Fruit fly (Drosophila melanogaster): ENCODE data around the gene Pxt.

The Pxt gene

DNA sequence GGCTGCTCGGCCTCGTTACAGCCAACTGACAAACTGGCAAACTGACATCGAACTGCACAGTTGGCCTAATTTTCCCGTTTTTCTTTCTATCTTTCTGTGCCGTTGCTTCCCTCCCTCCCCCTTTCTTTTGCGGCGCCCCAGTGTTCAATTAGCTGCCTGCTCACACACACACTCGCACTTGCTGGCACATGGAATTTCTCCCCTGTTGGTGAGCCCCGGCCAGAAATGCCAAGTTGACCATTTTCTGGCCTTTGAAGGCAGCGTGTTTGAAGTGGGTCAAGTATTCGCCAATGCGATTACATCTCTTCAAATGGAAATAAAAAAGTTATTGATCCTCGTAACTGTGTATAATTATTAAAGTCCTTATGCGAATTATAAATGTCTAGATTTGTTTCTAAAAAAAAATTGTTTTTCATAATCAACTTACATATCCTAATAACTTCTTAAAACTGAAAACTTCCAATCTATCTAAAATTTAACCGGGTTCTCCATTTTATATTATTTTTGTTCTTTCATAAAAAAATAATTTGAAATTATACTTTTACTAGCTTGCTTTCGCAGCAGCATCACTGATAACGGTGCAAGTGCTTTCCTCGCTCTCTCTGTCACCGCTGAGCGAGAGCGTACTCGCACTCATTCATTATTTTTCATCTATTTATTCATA is 38.5 kb upstream of the Pxt start (continued):
- TF ChIP-seq CG11696 (GFP tag; IDR thresholded peaks at IDR 0.05): no peak
- no peak for TF ChIP-seq yki (optimal IDR thresholded peaks at IDR 0.05)
- no peak for TF ChIP-seq Hand (GFP tag; optimal IDR thresholded peaks at IDR 0.05)
- TF ChIP-seq jumu (GFP tag; optimal IDR thresholded peaks at IDR 0.05): no peak
- no peak for TF ChIP-seq crp (GFP tag; optimal IDR thresholded peaks at IDR 0.05)
- no peak for TF ChIP-seq ftz-f1 (GFP tag; optimal IDR thresholded peaks at IDR 0.05)
- peak; percentile 7; the same call in 1 of the 2 replicates for TF ChIP-seq onecut (GFP tag; IDR thresholded peaks at IDR 0.05)
- peak; percentile 40 for TF ChIP-seq org-1 (GFP tag; optimal IDR thresholded peaks at IDR 0.05)
- peak; percentile 52 for TF ChIP-seq CG8388 (GFP tag; optimal IDR thresholded peaks at IDR 0.05)
- no peak for TF ChIP-seq croc (GFP tag; conservative IDR thresholded peaks at IDR 0.05)
- no peak for TF ChIP-seq Bdp1 (GFP tag; optimal IDR thresholded peaks at IDR 0.05)
- no peak for TF ChIP-seq chm (GFP tag; IDR thresholded peaks at IDR 0.05)
- TF ChIP-seq Fer2 (tag; optimal IDR thresholded peaks at IDR 0.05): no peak
- TF ChIP-seq hth (optimal IDR thresholded peaks at IDR 0.05): no peak
- TF ChIP-seq B-H1 (GFP tag; IDR thresholded peaks at IDR 0.05): 0 out of 3 replicates have a peak, but pooled peaks have one; percentile 14
- TF ChIP-seq HHEX (GFP tag; optimal IDR thresholded peaks at IDR 0.05): peak; percentile 55
- TF ChIP-seq ind (GFP tag; optimal IDR thresholded peaks at IDR 0.05): no peak
- TF ChIP-seq Abd-B (GFP tag; optimal IDR thresholded peaks at IDR 0.05): no peak
- no peak for TF ChIP-seq ken (GFP tag; IDR thresholded peaks at IDR 0.05)
- TF ChIP-seq CG3726 (GFP tag; IDR thresholded peaks at IDR 0.05): no peak
- peak; percentile 58 for TF ChIP-seq Meics (GFP tag; optimal IDR thresholded peaks at IDR 0.05)
- TF ChIP-seq MBD-R2 (GFP tag; IDR thresholded peaks at IDR 0.05): no peak
- no peak for TF ChIP-seq CG18011 (GFP tag; optimal IDR thresholded peaks at IDR 0.05)
- no peak for TF ChIP-seq E2f1 (GFP tag; IDR thresholded peaks at IDR 0.05)
- no peak for TF ChIP-seq HLH4C (GFP tag; IDR thresholded peaks at IDR 0.05; ENCODE audit: partially characterized antibody)
- no peak for TF ChIP-seq trh (GFP tag; optimal IDR thresholded peaks at IDR 0.05)
- TF ChIP-seq lbe (GFP tag; optimal IDR thresholded peaks at IDR 0.05): no peak
- TF ChIP-seq Sry-β (GFP tag; optimal IDR thresholded peaks at IDR 0.05): peak; percentile 97
- peak; percentile 61 for TF ChIP-seq CG9437 (GFP tag; optimal IDR thresholded peaks at IDR 0.05)
- TF ChIP-seq trem (tag; optimal IDR thresholded peaks at IDR 0.05): peak; percentile 53
- TF ChIP-seq CG12219 (GFP tag; optimal IDR thresholded peaks at IDR 0.05): peak; percentile 6
- TF ChIP-seq Nf-YB (GFP tag; optimal IDR thresholded peaks at IDR 0.05): no peak
- no peak for TF ChIP-seq slp2 (GFP tag; optimal IDR thresholded peaks at IDR 0.05)
- peak; percentile 13 for TF ChIP-seq tin (GFP tag; optimal IDR thresholded peaks at IDR 0.05)
- no peak for TF ChIP-seq seq (GFP tag; IDR thresholded peaks at IDR 0.05)
- peak; percentile 41 for TF ChIP-seq dmrt99B (tag; optimal IDR thresholded peaks at IDR 0.05)
- no peak for TF ChIP-seq tx (GFP tag; optimal IDR thresholded peaks at IDR 0.05)
- no peak for TF ChIP-seq dati (GFP tag; IDR thresholded peaks at IDR 0.05)
- TF ChIP-seq CG17568 (GFP tag; optimal IDR thresholded peaks at IDR 0.05): no peak
- TF ChIP-seq Hr51 (GFP tag; optimal IDR thresholded peaks at IDR 0.05): peak in 1 of 2 experiments; percentile 51
- peak; percentile 49 for TF ChIP-seq Ets65A (GFP tag)
- TF ChIP-seq CG15073 (GFP tag; optimal IDR thresholded peaks at IDR 0.05): no peak
- peak; percentile 61 for TF ChIP-seq D19A (tag; optimal IDR thresholded peaks at IDR 0.05)
- TF ChIP-seq eyg (GFP tag; optimal IDR thresholded peaks at IDR 0.05): no peak
- no peak for TF ChIP-seq Dad (GFP tag; optimal IDR thresholded peaks at IDR 0.05)
- no peak for TF ChIP-seq TFAM (GFP tag; optimal IDR thresholded peaks at IDR 0.05)
- TF ChIP-seq Atf-2 (GFP tag; optimal IDR thresholded peaks at IDR 0.05): no peak
- TF ChIP-seq pnt (GFP tag; optimal IDR thresholded peaks at IDR 0.05): no peak
- no peak for TF ChIP-seq Taf1 (GFP tag; IDR thresholded peaks at IDR 0.05)
- no peak for TF ChIP-seq pb (GFP tag; optimal IDR thresholded peaks at IDR 0.05)
- peak; percentile 69 for TF ChIP-seq nmo (GFP tag; optimal IDR thresholded peaks at IDR 0.05)

Measured in whole organism, embryonic.